Worm (Caenorhabditis elegans): ENCODE data around the gene cyp-13A11.

Gene cyp-13A11

ce11 chrIII:13030551-13030950 lies 9.7 kb downstream of the cyp-13A11 start, which contains the start of gene F14F7.7:
TSS of gene F14F7.7 (plus strand) at chrIII:13030904.
- no peak for TF ChIP-seq tra-4 (tag; optimal IDR thresholded peaks at IDR 0.05)
- no peak for TF ChIP-seq pes-1 (GFP tag; IDR thresholded peaks at IDR 0.05)
- TF ChIP-seq scrt-1 (GFP tag; IDR thresholded peaks at IDR 0.05), result no peak
- TF ChIP-seq F13C5.2 (tag; optimal IDR thresholded peaks at IDR 0.05), result no peak

DNA sequence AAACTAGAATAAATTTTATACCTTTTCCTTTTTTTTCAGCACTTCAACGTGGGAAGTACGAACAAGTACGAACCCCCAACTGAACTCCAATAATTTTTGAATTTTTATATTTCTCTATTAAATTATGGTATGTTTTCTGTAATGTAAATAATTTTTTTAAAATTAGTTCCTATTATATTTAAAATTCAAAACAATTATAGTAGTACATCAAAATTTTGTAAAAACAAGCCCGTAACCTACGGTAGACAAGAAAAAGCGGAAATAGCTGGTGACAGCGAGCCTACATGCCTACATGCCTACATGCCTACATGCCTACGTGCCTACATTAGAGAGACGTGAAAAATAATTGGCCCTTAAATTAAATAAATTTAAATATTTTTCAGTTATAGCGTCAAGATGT lies 10.9 kb downstream of the cyp-13A11 start, which contains the start of gene F14F7.5:
TSS of gene F14F7.5 (plus strand) at position 301 of the 400 bp plus-strand sequence.
- TF ChIP-seq pes-1 (GFP tag; IDR thresholded peaks at IDR 0.05) (no peak), ceh-36 (tag; optimal IDR thresholded peaks at IDR 0.05) (no peak), tbx-37 (GFP tag; conservative IDR thresholded peaks at IDR 0.05) (no peak), hnd-1 (tag; optimal IDR thresholded peaks at IDR 0.05) (no peak), tbx-11 (GFP tag; IDR thresholded peaks at IDR 0.05) (no peak), sea-1 (GFP tag; conservative IDR thresholded peaks at IDR 0.05) (no peak), hmbx-1 (tag; optimal IDR thresholded peaks at IDR 0.05) (no peak), ama-1 (optimal IDR thresholded peaks at IDR 0.05) (no peak), flt-1 (GFP tag; IDR thresholded peaks at IDR 0.05) (no peak), B0310.2 (tag; optimal IDR thresholded peaks at IDR 0.05) (no peak), scrt-1 (GFP tag; IDR thresholded peaks at IDR 0.05) (no peak), tra-4 (tag; optimal IDR thresholded peaks at IDR 0.05) (no peak), ceh-13 (GFP tag; optimal IDR thresholded peaks at IDR 0.05) (no peak), F13C5.2 (tag; optimal IDR thresholded peaks at IDR 0.05) (no peak)

ce11 chrIII:13032429-13033018 lies 11.7 kb downstream of the cyp-13A11 start:
- no peak for TF ChIP-seq tra-4 (tag; optimal IDR thresholded peaks at IDR 0.05)
- no peak for TF ChIP-seq hnd-1 (tag; optimal IDR thresholded peaks at IDR 0.05)
- no peak for TF ChIP-seq hmg-4 (GFP tag; optimal IDR thresholded peaks at IDR 0.05)
- TF ChIP-seq ceh-13 (GFP tag; optimal IDR thresholded peaks at IDR 0.05), result no peak
- TF ChIP-seq F13C5.2 (tag; optimal IDR thresholded peaks at IDR 0.05), result no peak
- TF ChIP-seq sea-1 (GFP tag; conservative IDR thresholded peaks at IDR 0.05), result no peak
- no peak for TF ChIP-seq tbx-11 (GFP tag; IDR thresholded peaks at IDR 0.05)
- TF ChIP-seq aly-1 (tag; optimal IDR thresholded peaks at IDR 0.05), result no peak
- TF ChIP-seq flt-1 (GFP tag; IDR thresholded peaks at IDR 0.05), result peak; percentile 7; the same call in 1 of the 2 replicates
- peak; percentile 47; the same call in 1 of the 2 replicates for TF ChIP-seq scrt-1 (GFP tag; IDR thresholded peaks at IDR 0.05)
- no peak for TF ChIP-seq hmbx-1 (tag; optimal IDR thresholded peaks at IDR 0.05)
- no peak for TF ChIP-seq tbx-37 (GFP tag; conservative IDR thresholded peaks at IDR 0.05)
- no peak for TF ChIP-seq ama-1 (optimal IDR thresholded peaks at IDR 0.05)
- TF ChIP-seq B0310.2 (tag; optimal IDR thresholded peaks at IDR 0.05), result peak; percentile 17
- TF ChIP-seq ets-7 (tag; optimal IDR thresholded peaks at IDR 0.05), result no peak
- peak; percentile 49 for TF ChIP-seq pes-1 (GFP tag; IDR thresholded peaks at IDR 0.05)
- no peak for TF ChIP-seq ceh-36 (tag; optimal IDR thresholded peaks at IDR 0.05)

DNA sequence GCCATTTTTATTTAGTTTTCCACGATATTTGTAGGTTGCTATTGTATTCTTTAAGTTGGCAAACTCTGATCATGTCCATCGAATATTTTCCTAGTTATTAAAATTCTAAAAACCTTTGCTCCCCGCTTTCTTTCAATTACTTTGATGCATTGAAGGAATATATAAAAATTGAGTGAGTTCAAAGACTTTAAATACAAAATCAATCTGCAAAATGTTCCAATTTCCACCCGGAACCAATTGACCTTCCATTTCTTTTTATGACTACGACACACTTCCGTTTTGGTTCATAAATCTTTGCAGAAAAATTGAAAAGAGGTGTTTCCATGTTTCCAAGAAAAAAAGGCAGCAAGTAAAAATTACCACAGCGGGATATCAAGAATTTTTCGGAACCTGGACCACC lies 18.9 kb downstream of the cyp-13A11 start, which contains the start of gene F54F12.2:
TSS of gene F54F12.2 (plus strand) at position 301 of the 400 bp plus-strand sequence.
- TF ChIP-seq tbx-37 (GFP tag; conservative IDR thresholded peaks at IDR 0.05) (no peak), aly-1 (tag; optimal IDR thresholded peaks at IDR 0.05) (no peak), ama-1 (optimal IDR thresholded peaks at IDR 0.05) (no peak), hmbx-1 (tag; optimal IDR thresholded peaks at IDR 0.05) (no peak), ceh-13 (GFP tag; optimal IDR thresholded peaks at IDR 0.05) (no peak), hnd-1 (tag; optimal IDR thresholded peaks at IDR 0.05) (no peak), tbx-11 (GFP tag; IDR thresholded peaks at IDR 0.05) (no peak), ets-7 (tag; optimal IDR thresholded peaks at IDR 0.05) (no peak), ceh-36 (tag; optimal IDR thresholded peaks at IDR 0.05) (no peak), F13C5.2 (tag; optimal IDR thresholded peaks at IDR 0.05) (no peak), flt-1 (GFP tag; IDR thresholded peaks at IDR 0.05) (no peak)

DNA sequence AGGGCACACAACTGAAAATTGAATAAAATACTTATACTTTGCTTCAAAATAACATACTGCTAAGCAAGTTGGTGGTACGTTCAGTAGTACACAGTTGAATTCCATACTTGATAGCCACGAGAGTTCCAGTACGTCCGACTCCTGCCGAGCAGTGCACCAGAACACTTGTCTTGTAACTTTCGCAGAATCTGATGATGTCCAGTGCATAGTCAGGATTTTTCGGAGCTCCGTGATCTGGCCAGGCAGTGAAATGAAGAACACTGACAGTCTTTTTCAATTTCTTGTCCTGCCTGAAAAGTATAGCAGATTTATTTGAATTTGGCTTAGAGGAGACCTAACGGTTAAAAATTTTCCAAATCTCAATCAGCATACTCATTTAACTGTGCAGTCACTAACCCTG lies 29.1 kb downstream of the cyp-13A11 start:
- TF ChIP-seq tbx-37 (GFP tag; conservative IDR thresholded peaks at IDR 0.05) (no peak), scrt-1 (GFP tag; IDR thresholded peaks at IDR 0.05) (no peak), hnd-1 (tag; optimal IDR thresholded peaks at IDR 0.05) (no peak), hmbx-1 (tag; optimal IDR thresholded peaks at IDR 0.05) (no peak), pes-1 (GFP tag; IDR thresholded peaks at IDR 0.05) (no peak), hmg-4 (GFP tag; optimal IDR thresholded peaks at IDR 0.05) (no peak), ceh-13 (GFP tag; optimal IDR thresholded peaks at IDR 0.05) (no peak), F13C5.2 (tag; optimal IDR thresholded peaks at IDR 0.05) (no peak), ama-1 (optimal IDR thresholded peaks at IDR 0.05) (no peak), tbx-11 (GFP tag; IDR thresholded peaks at IDR 0.05) (no peak), tra-4 (tag; optimal IDR thresholded peaks at IDR 0.05) (no peak)

ce11 chrIII:13055342-13055741 lies 34.5 kb downstream of the cyp-13A11 start, which contains the start of gene F54F12.1:
TSS of gene F54F12.1 (minus strand) at chrIII:13055442.
- TF ChIP-seq ets-7 (tag; optimal IDR thresholded peaks at IDR 0.05) (no peak), aly-1 (tag; optimal IDR thresholded peaks at IDR 0.05) (no peak), sea-1 (GFP tag; conservative IDR thresholded peaks at IDR 0.05) (no peak), scrt-1 (GFP tag; IDR thresholded peaks at IDR 0.05) (no peak), ceh-13 (GFP tag; optimal IDR thresholded peaks at IDR 0.05) (no peak), F13C5.2 (tag; optimal IDR thresholded peaks at IDR 0.05) (no peak), hnd-1 (tag; optimal IDR thresholded peaks at IDR 0.05) (no peak), tbx-11 (GFP tag; IDR thresholded peaks at IDR 0.05) (no peak), tbx-37 (GFP tag; conservative IDR thresholded peaks at IDR 0.05) (no peak), tra-4 (tag; optimal IDR thresholded peaks at IDR 0.05) (no peak), B0310.2 (tag; optimal IDR thresholded peaks at IDR 0.05) (no peak), ama-1 (optimal IDR thresholded peaks at IDR 0.05) (no peak), hmg-4 (GFP tag; optimal IDR thresholded peaks at IDR 0.05) (no peak)

DNA sequence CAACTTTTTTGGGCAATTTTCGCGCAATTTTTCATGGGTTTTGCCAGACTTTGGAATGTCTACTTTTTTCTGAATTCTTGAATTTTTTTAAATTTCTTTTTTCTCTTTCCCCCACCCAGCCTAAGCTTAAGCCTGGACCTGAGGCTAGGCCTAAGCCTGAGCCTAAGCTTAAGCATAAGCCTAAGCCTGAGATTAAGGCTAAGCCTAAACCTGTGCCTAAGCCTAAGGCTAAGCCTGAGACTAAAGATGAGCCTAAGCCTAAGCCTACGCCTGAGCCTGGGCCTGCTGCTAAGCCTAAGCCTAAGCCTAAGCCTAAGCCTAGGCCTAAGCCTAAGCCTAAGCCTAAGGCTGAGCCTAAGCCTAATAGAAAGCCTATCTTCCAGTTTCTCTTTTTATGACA lies 35.4 kb downstream of the cyp-13A11 start:
- TF ChIP-seq ceh-36 (tag; optimal IDR thresholded peaks at IDR 0.05) (peak; percentile 90), ceh-13 (GFP tag; optimal IDR thresholded peaks at IDR 0.05) (no peak)

- TF ChIP-seq ceh-36 (tag; optimal IDR thresholded peaks at IDR 0.05), result no peak
- TF ChIP-seq aly-1 (tag; optimal IDR thresholded peaks at IDR 0.05), result no peak
Measured at ce11 chrIII:13056735-13057134, 35.9 kb downstream of the cyp-13A11 start.

Measured in whole organism, early embryonic.